Worm (Caenorhabditis elegans) whole organism, young adult: ENCODE data around the gene Y51B9A.8.

ENCODE experiments used
- F23B12.7 ChIP-seq: sonication (generic microtip); optimal IDR thresholded peaks from 2 replicates; lab custom pipeline; 2017; ENCODE audit warnings: missing genetic modification characterization, mild to moderate bottlenecking, missing compliant biosample characterization, antibody characterized with exemption, moderate library complexity; ENCODE audit not compliant: insufficient read depth
- F55B11.4 ChIP-seq: sonication (generic microtip); optimal IDR thresholded peaks from 2 replicates; lab custom pipeline; 2016; ENCODE audit warnings: missing compliant biosample characterization, missing genetic modification characterization, borderline replicate concordance; ENCODE audit not compliant: insufficient read depth
- ama-1 ChIP-seq, 3 experiments: fragments of 150-350 bp in 1 of 3; sonication (generic microtip) in 2 of 3; optimal IDR thresholded peaks; 2 replicates each; lab custom pipeline; 2014 to 2018; ENCODE audit warnings: missing biosample characterization in 2 of 3, missing genetic modification characterization in 2 of 3, missing genetic modification reagents in 2 of 3
- mel-28 ChIP-seq: sonication (generic microtip); optimal IDR thresholded peaks from 2 replicates; lab custom pipeline; 2016; ENCODE audit warnings: borderline replicate concordance, mild to moderate bottlenecking, missing genetic modification characterization, missing compliant biosample characterization
- pha-4 ChIP-seq: fragments of 150-350 bp; sonication (generic microtip); optimal IDR thresholded peaks from 2 replicates; lab custom pipeline; 2014; ENCODE audit warnings: missing biosample characterization, missing genetic modification reagents, missing genetic modification characterization
- snpc-4 ChIP-seq, 5 experiments: fragments of 150-350 bp in 1 of 5; sonication (generic microtip) in 4 of 5; optimal IDR thresholded peaks; 2 replicates each; lab custom pipeline; 2014 to 2018; ENCODE audit warnings: missing genetic modification characterization in 5 of 5, missing biosample characterization in 3 of 5, antibody characterized with exemption in 2 of 5, mild to moderate bottlenecking in 2 of 5, missing compliant biosample characterization in 2 of 5, missing genotype in 2 of 5, moderate library complexity in 2 of 5, missing genetic modification reagents in 1 of 5
- tbx-9 ChIP-seq: sonication (generic microtip); optimal IDR thresholded peaks from 2 replicates; lab custom pipeline; 2016; ENCODE audit warnings: borderline replicate concordance, missing genetic modification characterization, inconsistent platforms, missing compliant biosample characterization
- unc-62 ChIP-seq: fragments of 150-350 bp; optimal IDR thresholded peaks from 2 replicates; lab custom pipeline; 2014; ENCODE audit warnings: missing biosample characterization, missing genetic modification reagents, missing genetic modification characterization
- ztf-22 ChIP-seq: fragments of 200-800 bp; sonication (Bioruptor generic); optimal IDR thresholded peaks from 2 replicates; lab custom pipeline; 2018; ENCODE audit warnings: mild to moderate bottlenecking, missing genetic modification characterization, moderate library complexity, missing compliant biosample characterization

DNA sequence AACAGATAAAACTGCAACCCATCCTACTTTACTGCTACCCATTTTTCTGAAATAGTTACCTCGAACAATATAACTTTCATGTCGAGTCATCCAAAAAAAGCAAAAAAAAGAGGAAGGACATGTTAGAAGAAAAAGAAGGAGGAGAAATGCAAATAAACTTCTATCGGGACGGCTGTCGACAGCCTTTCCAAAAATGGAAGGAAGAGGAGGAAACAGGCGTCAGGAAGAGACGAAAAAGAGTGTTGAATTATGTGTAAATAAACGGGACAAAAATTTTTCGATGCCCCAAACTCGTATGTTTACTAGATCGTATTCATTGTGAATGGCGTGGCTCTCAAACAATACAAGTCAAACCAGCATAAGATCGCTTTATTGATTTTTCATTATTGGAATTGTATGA is 29.0 kb downstream of the Y51B9A.8 start, which contains the start of gene M176.5:
- TF ChIP-seq F55B11.4 (tag; lab: Kevin White, UChicago) = no peak
- TF ChIP-seq snpc-4 (GFP tag; optimal IDR thresholded peaks at IDR 0.05; lab: Kevin White, UChicago) = no peak
- TF ChIP-seq snpc-4 (tag; optimal IDR thresholded peaks at IDR 0.05; lab: Kevin White, UChicago) = no peak
- no peak for TF ChIP-seq tbx-9
- no peak for TF ChIP-seq mel-28 (tag; lab: Kevin White, UChicago)
- no peak for TF ChIP-seq pha-4 (tag; lab: Kevin White, UChicago)
- TF ChIP-seq ama-1 (optimal IDR thresholded peaks at IDR 0.05; lab: Kevin White, UChicago) = no peak
- no peak for TF ChIP-seq ama-1 (GFP tag; optimal IDR thresholded peaks at IDR 0.05; lab: Kevin White, UChicago)
- no peak for TF ChIP-seq unc-62 (GFP tag; lab: Kevin White, UChicago)
- no peak for TF ChIP-seq F23B12.7 (tag; lab: Kevin White, UChicago)
- no peak for TF ChIP-seq ztf-22
